Fruit fly (Drosophila melanogaster): ENCODE measurements around the gene CG13857.

The CG13857 gene

DNA sequence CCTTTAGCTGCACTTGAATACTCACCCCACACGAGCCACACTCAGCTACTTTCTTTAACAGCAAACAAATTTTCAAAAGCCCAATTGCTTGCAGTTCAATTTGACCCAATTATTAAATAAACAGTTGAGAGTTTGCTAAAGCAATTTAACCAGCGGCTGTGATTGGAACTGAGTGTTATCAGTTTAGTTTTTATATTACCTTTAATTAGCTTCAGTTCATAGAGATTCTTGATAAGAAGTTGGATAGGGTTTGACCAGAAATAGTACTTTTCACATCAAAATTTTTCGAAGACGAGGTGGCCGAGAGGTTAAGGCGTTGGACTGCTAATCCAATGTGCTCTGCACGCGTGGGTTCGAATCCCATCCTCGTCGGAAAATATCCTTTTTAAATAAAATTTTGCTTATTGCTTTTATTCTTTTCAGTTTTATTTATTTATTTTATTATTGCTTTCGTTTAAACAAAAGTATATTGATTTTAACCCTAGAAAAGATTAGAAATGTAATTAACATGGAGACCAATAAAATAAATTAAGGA is 2.4 kb upstream of the CG13857 start (continued):
- no peak for TF ChIP-seq Lpt (GFP tag; optimal IDR thresholded peaks at IDR 0.05)

DNA sequence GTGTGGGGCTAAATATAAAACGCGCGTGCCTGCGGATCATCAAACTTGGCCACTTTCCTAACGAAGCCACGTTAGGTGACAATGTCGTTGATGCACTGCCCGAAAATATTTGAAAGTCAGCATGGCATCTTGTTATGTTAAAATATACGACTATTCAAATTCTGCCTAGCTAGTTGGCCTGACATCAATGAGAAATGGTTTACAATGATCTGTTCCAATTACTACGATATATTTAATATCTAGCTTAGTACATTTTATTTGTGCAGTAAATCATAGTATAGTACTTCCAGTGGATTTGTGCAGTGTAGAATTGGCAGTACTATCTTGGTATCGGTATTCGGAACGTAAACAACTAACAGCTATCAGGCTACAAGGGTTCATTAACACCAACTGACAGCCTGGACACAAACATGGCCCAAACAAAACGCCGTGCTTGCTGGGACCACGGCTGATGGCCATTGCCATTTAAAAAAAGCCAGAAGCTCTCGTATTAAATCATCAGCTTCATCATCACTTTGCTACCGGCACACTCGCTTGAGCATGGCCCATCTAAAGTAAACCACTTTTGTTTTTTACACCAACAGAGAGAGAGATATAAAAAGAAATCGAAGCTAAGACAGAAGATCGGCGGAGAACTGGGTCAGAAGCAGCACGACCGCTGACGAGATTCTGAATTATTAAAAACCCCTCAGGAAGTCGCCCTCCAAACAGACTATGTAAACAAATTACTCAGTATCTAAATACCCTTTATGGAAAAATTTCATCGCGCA is 1.7 kb upstream of the CG13857 start:
- TF ChIP-seq ac (GFP tag; optimal IDR thresholded peaks at IDR 0.05) (no peak), Dbx (GFP tag; IDR thresholded peaks at IDR 0.05) (no peak), CG18599 (GFP tag; optimal IDR thresholded peaks at IDR 0.05) (no peak), Hsf (GFP tag; optimal IDR thresholded peaks at IDR 0.05) (no peak), CG10209 (GFP tag; optimal IDR thresholded peaks at IDR 0.05) (no peak), Blimp-1 (GFP tag; optimal IDR thresholded peaks at IDR 0.05) (peak; percentile 52), CG12391 (tag; optimal IDR thresholded peaks at IDR 0.05) (peak; percentile 0), row (GFP tag; IDR thresholded peaks at IDR 0.05) (peak; percentile 36; the same call in 2 of the 3 replicates), wdn (GFP tag; IDR thresholded peaks at IDR 0.05) (no peak), Optix (GFP tag; IDR thresholded peaks at IDR 0.05) (no peak), phol (tag; optimal IDR thresholded peaks at IDR 0.05) (no peak), tio (GFP tag; optimal IDR thresholded peaks at IDR 0.05) (no peak), Kr (GFP tag; optimal IDR thresholded peaks at IDR 0.05) (no peak), CG33557 (GFP tag; optimal IDR thresholded peaks at IDR 0.05) (no peak), knrl (GFP tag; IDR thresholded peaks at IDR 0.05; ENCODE audit: partially characterized antibody) (no peak), fru (optimal IDR thresholded peaks at IDR 0.05) (no peak), unpg (GFP tag; optimal IDR thresholded peaks at IDR 0.05) (no peak), Sox102F (GFP tag; optimal IDR thresholded peaks at IDR 0.05) (peak; percentile 2), CG2678 (tag; optimal IDR thresholded peaks at IDR 0.05) (no peak), pum (GFP tag; optimal IDR thresholded peaks at IDR 0.05) (no peak), dmrt99B (tag; optimal IDR thresholded peaks at IDR 0.05) (no peak), pb (GFP tag; optimal IDR thresholded peaks at IDR 0.05) (no peak), CG9797 (GFP tag; optimal IDR thresholded peaks at IDR 0.05) (no peak), CG17359 (tag; optimal IDR thresholded peaks at IDR 0.05) (no peak), CG8290 (GFP tag; optimal IDR thresholded peaks at IDR 0.05) (no peak), CG8290 (tag; optimal IDR thresholded peaks at IDR 0.05) (peak in 1 of 2 experiments; percentile 7), CG10267 (tag; optimal IDR thresholded peaks at IDR 0.05) (no peak), sqz (GFP tag; optimal IDR thresholded peaks at IDR 0.05) (no peak), Xrp1 (GFP tag; IDR thresholded peaks at IDR 0.05) (0 out of 2 replicates have a peak, but pooled peaks have one; percentile 15), BtbVII (GFP tag; optimal IDR thresholded peaks at IDR 0.05) (no peak), Ets65A (GFP tag) (peak; percentile 74), CG1603 (tag; optimal IDR thresholded peaks at IDR 0.05) (peak; percentile 6), bsh (GFP tag; optimal IDR thresholded peaks at IDR 0.05) (peak in 1 of 2 experiments; percentile 14), CG5180 (GFP tag; optimal IDR thresholded peaks at IDR 0.05) (no peak), ab (GFP tag; optimal IDR thresholded peaks at IDR 0.05) (no peak), cas (GFP tag; IDR thresholded peaks at IDR 0.05) (no peak), CG8478 (optimal IDR thresholded peaks at IDR 0.05) (no peak), Dip2 (GFP tag; IDR thresholded peaks at IDR 0.05) (no peak), tap (tag; optimal IDR thresholded peaks at IDR 0.05) (no peak), Aef1 (GFP tag; IDR thresholded peaks at IDR 0.05) (no peak), CG15514 (GFP tag; optimal IDR thresholded peaks at IDR 0.05) (no peak), Scr (GFP tag; IDR thresholded peaks at IDR 0.05; ENCODE audit: partially characterized antibody) (no peak), fd96Cb (tag; optimal IDR thresholded peaks at IDR 0.05) (no peak), CG6175 (GFP tag; IDR thresholded peaks at IDR 0.05) (no peak), Med (GFP tag) (peak; percentile 58)
